Worm (Caenorhabditis elegans) whole organism, young adult: ENCODE data around the gene ZK355.3.

Source experiments
- C06A6.2 ChIP-seq: fragments of 200-800 bp; sonication (Bioruptor generic); conservative IDR thresholded peaks from 2 replicates; pipeline ENCODE4 v1.3.6; 2022; ENCODE audit warnings: missing genetic modification characterization, missing compliant biosample characterization
- C17E4.6 ChIP-seq: fragments of 200-800 bp; sonication (Bioruptor generic); IDR thresholded peaks from 2 replicates; pipeline ENCODE4 v1.3.6; 2022; ENCODE audit warnings: missing genetic modification reagents, missing genetic modification characterization, missing compliant biosample characterization
- F22D6.2 ChIP-seq: sonication (generic microtip); optimal IDR thresholded peaks from 2 replicates; lab custom pipeline; 2016; ENCODE audit warnings: mild to moderate bottlenecking, missing genetic modification characterization, missing compliant biosample characterization
- F23B12.7 ChIP-seq: sonication (generic microtip); optimal IDR thresholded peaks from 2 replicates; lab custom pipeline; 2017; ENCODE audit warnings: missing genetic modification characterization, mild to moderate bottlenecking, missing compliant biosample characterization, antibody characterized with exemption, moderate library complexity; ENCODE audit not compliant: insufficient read depth
- F39B2.1 ChIP-seq: fragments of 200-800 bp; sonication (Bioruptor generic); IDR thresholded peaks from 2 replicates; pipeline ENCODE4 v1.3.6; 2022; ENCODE audit warnings: missing genetic modification reagents, missing genetic modification characterization, missing compliant biosample characterization
- F57A8.1 ChIP-seq: fragments of 200-800 bp; sonication (Bioruptor generic); optimal IDR thresholded peaks from 2 replicates; lab custom pipeline; 2018; ENCODE audit warnings: mild to moderate bottlenecking, missing genetic modification characterization, moderate library complexity, missing compliant biosample characterization
- K11D2.4 ChIP-seq: fragments of 200-800 bp; sonication (Bioruptor generic); IDR thresholded peaks from 2 replicates; pipeline ENCODE4 v1.3.6; 2022; ENCODE audit warnings: missing genetic modification reagents, missing genetic modification characterization, missing compliant biosample characterization
- Y95B8A.8 ChIP-seq: fragments of 200-800 bp; sonication (Bioruptor generic); IDR thresholded peaks from 2 replicates; pipeline ENCODE4 v1.3.6; 2022; ENCODE audit warnings: missing genetic modification reagents, missing genetic modification characterization, missing compliant biosample characterization
- aptf-2 ChIP-seq: fragments of 200-800 bp; sonication (Bioruptor generic); conservative IDR thresholded peaks from 2 replicates; pipeline ENCODE4 v1.3.6; 2022; ENCODE audit warnings: missing genetic modification reagents, missing genetic modification characterization, missing compliant biosample characterization
- aptf-3 ChIP-seq: fragments of 200-800 bp; sonication (Bioruptor generic); IDR thresholded peaks from 2 replicates; pipeline ENCODE4 v1.3.6; 2022; ENCODE audit warnings: missing genetic modification characterization, missing compliant biosample characterization
- bed-1 ChIP-seq: fragments of 200-800 bp; sonication (Bioruptor generic); IDR thresholded peaks from 2 replicates; pipeline ENCODE4 v1.3.6; 2022; ENCODE audit warnings: missing genetic modification reagents, missing genetic modification characterization, missing compliant biosample characterization
- bed-2 ChIP-seq: fragments of 200-800 bp; sonication (Bioruptor generic); IDR thresholded peaks from 2 replicates; pipeline ENCODE4 v1.3.6; 2022; ENCODE audit warnings: missing genetic modification reagents, missing genetic modification characterization, missing compliant biosample characterization
- ceh-27 ChIP-seq: fragments of 200-800 bp; sonication (Bioruptor generic); optimal IDR thresholded peaks from 2 replicates; lab custom pipeline; 2018; ENCODE audit warnings: mild to moderate bottlenecking, missing genetic modification characterization, moderate library complexity, missing compliant biosample characterization
- ceh-40 ChIP-seq: fragments of 200-800 bp; sonication (Bioruptor generic); IDR thresholded peaks from 2 replicates; pipeline ENCODE4 v1.3.6; 2022; ENCODE audit warnings: missing genetic modification characterization, missing compliant biosample characterization
- ceh-79 ChIP-seq: sonication (generic microtip); optimal IDR thresholded peaks from 2 replicates; lab custom pipeline; 2017; ENCODE audit warnings: mild to moderate bottlenecking, missing genetic modification characterization, missing compliant biosample characterization
- chd-7 ChIP-seq: sonication (generic microtip); optimal IDR thresholded peaks from 2 replicates; lab custom pipeline; 2016; ENCODE audit warnings: mild to moderate bottlenecking, missing genetic modification characterization, moderate library complexity, missing compliant biosample characterization
- dpl-1 ChIP-seq: fragments of 150-350 bp; optimal IDR thresholded peaks from 2 replicates; lab custom pipeline; 2014; ENCODE audit warnings: missing biosample characterization, missing genetic modification reagents, missing genetic modification characterization
- egl-18 ChIP-seq: fragments of 200-800 bp; sonication (Bioruptor generic); IDR thresholded peaks from 2 replicates; pipeline ENCODE4 v1.3.6; 2022; ENCODE audit warnings: missing genetic modification reagents, missing genetic modification characterization, missing compliant biosample characterization
- egl-44 ChIP-seq: fragments of 200-800 bp; sonication (Bioruptor generic); IDR thresholded peaks from 2 replicates; pipeline ENCODE4 v1.3.6; 2022; ENCODE audit warnings: missing genetic modification reagents, missing genetic modification characterization, missing compliant biosample characterization
- ekl-4 ChIP-seq: fragments of 200-800 bp; sonication (Bioruptor generic); IDR thresholded peaks from 2 replicates; pipeline ENCODE4 v1.3.6; 2022; ENCODE audit warnings: missing genetic modification reagents, missing genetic modification characterization, missing compliant biosample characterization
- ets-4 ChIP-seq: fragments of 200-800 bp; sonication (Bioruptor generic); optimal IDR thresholded peaks from 2 replicates; lab custom pipeline; 2018; ENCODE audit warnings: mild to moderate bottlenecking, missing genetic modification characterization, missing compliant biosample characterization
- fkh-3 ChIP-seq: sonication (generic microtip); optimal IDR thresholded peaks from 2 replicates; lab custom pipeline; 2016; ENCODE audit warnings: mild to moderate bottlenecking, missing genetic modification characterization, missing compliant biosample characterization
- lin-26 ChIP-seq: fragments of 200-800 bp; sonication (Bioruptor generic); IDR thresholded peaks from 2 replicates; pipeline ENCODE4 v1.3.6; 2022; ENCODE audit warnings: missing genetic modification reagents, missing genetic modification characterization, missing compliant biosample characterization
- lin-54 ChIP-seq: fragments of 200-800 bp; sonication (Bioruptor generic); optimal IDR thresholded peaks from 2 replicates; lab custom pipeline; 2018; ENCODE audit warnings: mild to moderate bottlenecking, missing genetic modification characterization, missing compliant biosample characterization
- lsy-27 ChIP-seq: sonication (generic microtip); optimal IDR thresholded peaks from 2 replicates; lab custom pipeline; 2017; ENCODE audit warnings: missing genetic modification characterization, mild to moderate bottlenecking, missing compliant biosample characterization, antibody characterized with exemption, missing genotype, borderline replicate concordance; ENCODE audit not compliant: insufficient read depth
- madf-10 ChIP-seq: sonication (generic microtip); optimal IDR thresholded peaks from 2 replicates; lab custom pipeline; 2016; ENCODE audit warnings: mild to moderate bottlenecking, missing genetic modification characterization, missing compliant biosample characterization
- madf-3 ChIP-seq: fragments of 200-800 bp; sonication (Bioruptor generic); IDR thresholded peaks from 2 replicates; pipeline ENCODE4 v1.3.6; 2022; ENCODE audit warnings: missing genetic modification reagents, missing genetic modification characterization, missing compliant biosample characterization
- madf-6 ChIP-seq: fragments of 200-800 bp; sonication (Bioruptor generic); IDR thresholded peaks from 2 replicates; pipeline ENCODE4 v1.3.6; 2022; ENCODE audit warnings: missing genetic modification reagents, missing genetic modification characterization, missing compliant biosample characterization
- madf-8 ChIP-seq: fragments of 200-800 bp; sonication (Bioruptor generic); conservative IDR thresholded peaks from 2 replicates; pipeline ENCODE4 v1.3.6; 2022; ENCODE audit warnings: missing genetic modification reagents, missing genetic modification characterization, missing compliant biosample characterization
- mxl-1 ChIP-seq: sonication (generic microtip); optimal IDR thresholded peaks from 2 replicates; lab custom pipeline; 2016; ENCODE audit warnings: missing genetic modification characterization, missing compliant biosample characterization
- nfya-2 ChIP-seq: fragments of 200-800 bp; sonication (Bioruptor generic); IDR thresholded peaks from 2 replicates; pipeline ENCODE4 v1.3.6; 2022; ENCODE audit warnings: missing genetic modification reagents, missing genetic modification characterization, missing compliant biosample characterization
- nfyb-1 ChIP-seq: fragments of 200-800 bp; sonication (Bioruptor generic); IDR thresholded peaks from 2 replicates; pipeline ENCODE4 v1.3.6; 2022; ENCODE audit warnings: missing genetic modification reagents, missing genetic modification characterization, missing compliant biosample characterization
- nhr-90 ChIP-seq: sonication (generic microtip); optimal IDR thresholded peaks from 2 replicates; lab custom pipeline; 2016; ENCODE audit warnings: missing genotype, mild to moderate bottlenecking, missing genetic modification characterization, missing compliant biosample characterization
- rpc-1 ChIP-seq, 2 experiments: fragments of 150-350 bp in 1 of 2; sonication (generic microtip) in 1 of 2; optimal IDR thresholded peaks; 2 replicates each; lab custom pipeline; 2014 to 2018; ENCODE audit warnings: missing biosample characterization in 1 of 2, missing genetic modification characterization in 1 of 2, missing genetic modification reagents in 1 of 2, missing genotype in 1 of 2
- snpc-1.1 ChIP-seq: sonication (generic microtip); optimal IDR thresholded peaks from 2 replicates; lab custom pipeline; 2017; ENCODE audit warnings: missing genetic modification characterization, mild to moderate bottlenecking, missing compliant biosample characterization, antibody characterized with exemption, moderate library complexity, missing genotype, missing genetic modification reagents; ENCODE audit not compliant: insufficient read depth
- snpc-1.3 ChIP-seq: sonication (generic microtip); optimal IDR thresholded peaks from 2 replicates; lab custom pipeline; 2017; ENCODE audit warnings: missing genetic modification characterization, mild to moderate bottlenecking, missing compliant biosample characterization, antibody characterized with exemption, moderate library complexity, missing genotype, missing genetic modification reagents; ENCODE audit not compliant: insufficient read depth
- somi-1 ChIP-seq: fragments of 200-800 bp; sonication (Bioruptor generic); optimal IDR thresholded peaks from 2 replicates; lab custom pipeline; 2018; ENCODE audit warnings: mild to moderate bottlenecking, missing genetic modification characterization, missing compliant biosample characterization
- tbp1 ChIP-seq: fragments of 200-800 bp; sonication (Bioruptor generic); optimal IDR thresholded peaks from 2 replicates; lab custom pipeline; 2018; ENCODE audit warnings: mild to moderate bottlenecking, missing genetic modification characterization, missing compliant biosample characterization
- zim-3 ChIP-seq: sonication (generic microtip); optimal IDR thresholded peaks from 2 replicates; lab custom pipeline; 2017; ENCODE audit warnings: mild to moderate bottlenecking, missing genetic modification characterization, moderate library complexity, missing compliant biosample characterization
- ztf-22 ChIP-seq: fragments of 200-800 bp; sonication (Bioruptor generic); optimal IDR thresholded peaks from 2 replicates; lab custom pipeline; 2018; ENCODE audit warnings: mild to moderate bottlenecking, missing genetic modification characterization, moderate library complexity, missing compliant biosample characterization
- ztf-26 ChIP-seq: sonication (generic microtip); optimal IDR thresholded peaks from 2 replicates; lab custom pipeline; 2017; ENCODE audit warnings: missing genetic modification characterization, missing compliant biosample characterization
- ztf-3 ChIP-seq: fragments of 200-800 bp; sonication (Bioruptor generic); optimal IDR thresholded peaks from 2 replicates; lab custom pipeline; 2018; ENCODE audit warnings: mild to moderate bottlenecking, missing genetic modification characterization, missing compliant biosample characterization
- ztf-6 ChIP-seq: fragments of 200-800 bp; sonication (Bioruptor generic); IDR thresholded peaks from 2 replicates; pipeline ENCODE4 v1.3.6; 2022; ENCODE audit warnings: missing genetic modification reagents, missing genetic modification characterization, missing compliant biosample characterization

Gene ZK355.3

DNA sequence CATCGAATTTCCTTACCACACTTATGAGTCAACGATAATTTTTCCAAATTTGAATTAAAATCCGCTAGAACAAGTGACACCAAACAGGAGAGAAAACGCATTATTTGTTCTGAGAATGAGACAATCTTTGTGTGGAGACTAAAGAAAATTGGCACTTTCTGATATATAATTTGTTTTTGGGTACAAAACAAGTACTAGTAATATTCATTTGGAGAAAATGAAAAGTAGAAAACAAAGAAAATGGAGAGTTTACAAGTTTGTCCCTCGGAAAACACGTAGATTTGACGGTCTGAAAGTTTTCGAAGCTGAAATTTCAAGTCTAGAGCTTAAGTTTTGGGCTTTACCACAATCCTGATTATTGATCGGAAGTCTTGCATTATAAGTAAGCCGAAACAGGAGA is 13.3 kb upstream of the ZK355.3 start, which contains the start of gene irld-66 (continued):
- TF ChIP-seq F57A8.1, result no peak
- no peak for TF ChIP-seq zim-3 (tag; lab: Kevin White, UChicago)

DNA sequence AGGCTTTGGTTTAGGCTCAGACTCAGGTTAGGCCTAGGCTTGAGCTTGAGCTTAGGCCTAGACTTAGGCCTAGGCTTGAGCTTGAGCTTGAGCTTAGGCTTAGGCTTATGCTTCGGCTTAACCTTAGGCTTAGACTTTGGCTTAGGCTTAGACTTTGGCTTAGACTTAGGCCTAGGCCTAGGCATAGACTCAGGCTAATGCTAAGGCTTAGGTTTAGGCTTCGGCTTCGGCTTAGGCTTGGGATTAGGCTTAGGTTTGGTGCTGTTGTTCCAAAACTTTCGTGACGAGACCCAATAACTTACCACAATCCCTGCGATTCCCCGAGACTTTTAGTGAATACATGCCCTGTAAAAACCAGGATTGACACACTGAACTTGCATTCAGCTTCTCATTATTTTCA is 12.2 kb upstream of the ZK355.3 start:
- TF ChIP-seq ztf-22 (GFP tag; lab: Kevin White, UChicago), result no peak
- no peak for TF ChIP-seq ets-4
- TF ChIP-seq madf-3 (GFP tag; lab: Robert Waterston, UW), result no peak
- TF ChIP-seq lin-26 (GFP tag; lab: Robert Waterston, UW), result 0 out of 2 replicates have a peak, but pooled peaks have one; percentile 51
- no peak for TF ChIP-seq chd-7 (tag; lab: Kevin White, UChicago)
- TF ChIP-seq ztf-26 (tag; lab: Kevin White, UChicago), result no peak
- TF ChIP-seq, all 124 proteins: peak for 1

DNA sequence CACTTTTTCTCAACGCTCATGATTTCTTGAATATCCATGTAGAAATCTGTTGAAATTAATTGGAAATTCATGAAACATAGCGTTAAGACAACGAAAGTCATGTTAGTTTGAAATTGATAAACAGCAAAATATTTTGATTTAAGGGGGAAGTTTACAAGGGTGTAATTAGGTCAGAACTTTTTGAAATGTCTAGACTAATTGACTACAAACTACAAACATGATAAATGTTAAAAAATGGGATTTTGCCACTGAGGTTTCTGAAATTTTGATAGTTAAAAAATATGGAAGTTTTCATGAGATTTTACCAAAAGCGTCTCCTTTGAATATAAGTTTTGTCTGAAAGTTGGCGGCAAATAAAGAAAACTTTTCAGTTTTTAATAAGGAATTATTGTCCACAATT is 10.4 kb upstream of the ZK355.3 start, which contains the start of gene irld-65:
Gene irld-65, minus strand, starts transcription at position 101 of the 400 bp plus-strand sequence.
- TF ChIP-seq ztf-6 (no peak), nfya-2 (no peak), mxl-1 (tag; lab: Kevin White, UChicago) (no peak), ceh-79 (no peak), nhr-90 (tag; lab: Kevin White, UChicago) (no peak), ztf-3 (GFP tag; lab: Kevin White, UChicago) (no peak), F39B2.1 (GFP tag; lab: Robert Waterston, UW) (no peak), dpl-1 (no peak), F57A8.1 (no peak), Y95B8A.8 (GFP tag; lab: Robert Waterston, UW) (no peak), C17E4.6 (no peak), F22D6.2 (tag; lab: Kevin White, UChicago) (no peak), ceh-27 (GFP tag; lab: Kevin White, UChicago) (no peak), madf-6 (no peak), madf-8 (GFP tag; lab: Robert Waterston, UW) (no peak), bed-1 (no peak), egl-18 (no peak), fkh-3 (tag; lab: Kevin White, UChicago) (no peak), nfyb-1 (GFP tag; lab: Robert Waterston, UW) (no peak), tbp1 (GFP tag; lab: Kevin White, UChicago) (no peak)
- TF ChIP-seq, all 124 proteins: peak for 0

DNA sequence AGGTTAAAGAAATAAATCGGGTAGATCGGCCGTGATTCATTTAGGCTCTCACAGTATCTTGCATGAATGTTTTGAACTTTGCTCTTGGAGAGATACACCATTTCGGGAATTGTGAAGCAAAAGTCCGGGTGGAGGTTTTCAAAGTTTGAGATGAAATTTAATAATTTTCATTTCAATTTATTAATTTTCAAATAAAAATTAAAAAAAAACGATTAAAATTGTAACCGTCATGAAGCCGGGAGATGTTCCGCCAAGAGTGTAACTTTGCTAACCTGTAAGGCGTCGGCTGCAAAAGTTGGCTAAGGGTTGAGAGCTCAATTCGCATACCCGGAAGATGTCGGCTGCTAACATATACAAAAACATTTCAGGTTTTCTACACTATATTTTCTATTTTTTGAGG is 6.9 kb upstream of the ZK355.3 start, which contains the start of gene irld-67:
Gene irld-67, minus strand, starts transcription at position 101 of the 400 bp plus-strand sequence.
- TF ChIP-seq ceh-40 (GFP tag; lab: Robert Waterston, UW), result no peak
- TF ChIP-seq nfya-2, result no peak
- no peak for TF ChIP-seq egl-44 (GFP tag; lab: Robert Waterston, UW)
- no peak for TF ChIP-seq madf-6
- TF ChIP-seq C06A6.2 (GFP tag; lab: Robert Waterston, UW), result no peak
- TF ChIP-seq madf-10, result no peak
- TF ChIP-seq aptf-3, result no peak
- no peak for TF ChIP-seq lin-54 (GFP tag; lab: Kevin White, UChicago)
- no peak for TF ChIP-seq ekl-4 (GFP tag; lab: Robert Waterston, UW)
- no peak for TF ChIP-seq snpc-1.3 (tag; lab: Kevin White, UChicago)
- TF ChIP-seq lsy-27 (tag; lab: Kevin White, UChicago), result no peak
- no peak for TF ChIP-seq F23B12.7 (tag; lab: Kevin White, UChicago)
- TF ChIP-seq snpc-1.1 (tag; lab: Kevin White, UChicago), result no peak
- no peak for TF ChIP-seq rpc-1 (optimal IDR thresholded peaks at IDR 0.05; lab: Kevin White, UChicago)
- no peak for TF ChIP-seq rpc-1 (tag; optimal IDR thresholded peaks at IDR 0.05; lab: Kevin White, UChicago)
- no peak for TF ChIP-seq bed-2 (GFP tag; lab: Robert Waterston, UW)
- no peak for TF ChIP-seq aptf-2 (GFP tag; lab: Robert Waterston, UW)
- no peak for TF ChIP-seq nhr-90 (tag; lab: Kevin White, UChicago)
- TF ChIP-seq somi-1 (GFP tag; lab: Kevin White, UChicago), result no peak
- TF ChIP-seq K11D2.4, result no peak
- TF ChIP-seq zim-3 (tag; lab: Kevin White, UChicago), result no peak
- TF ChIP-seq, all 124 proteins: peak for 0
